Worm (Caenorhabditis elegans): ENCODE results near the gene Y59A8B.24.
"Not testable (repeated sequence)": the region's sequence is repeated elsewhere in the genome, so short reads cannot be mapped to it uniquely, and the experiment has no call there.

DNA sequence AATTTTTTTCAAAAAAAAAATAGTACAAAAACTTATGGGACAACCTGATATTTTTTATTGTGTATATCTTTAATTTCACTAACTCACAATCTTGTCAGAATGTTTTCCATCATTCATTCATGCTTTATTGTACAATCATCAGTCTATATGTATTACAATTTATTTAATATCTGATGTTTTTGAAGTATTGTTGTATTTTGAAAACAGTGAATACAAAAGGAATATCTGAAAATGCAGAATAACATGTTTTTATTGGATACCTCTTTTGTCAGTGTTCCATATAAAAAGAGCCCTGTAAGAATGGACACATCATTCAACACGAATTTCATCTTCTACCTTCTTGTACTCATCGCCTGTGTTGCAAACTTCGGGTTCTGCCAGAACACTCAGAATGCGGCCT is 47.9 kb upstream of the Y59A8B.24 start, which contains the start of gene C06H5.14:
- TF ChIP-seq fkh-10 (GFP tag; optimal IDR thresholded peaks at IDR 0.05); vab-15 (tag; optimal IDR thresholded peaks at IDR 0.05); alr-1 (tag; optimal IDR thresholded peaks at IDR 0.05; ENCODE audit: borderline replicate concordance); rnt-1 (tag; optimal IDR thresholded peaks at IDR 0.05); ama-1 (optimal IDR thresholded peaks at IDR 0.05); ces-1 (GFP tag; optimal IDR thresholded peaks at IDR 0.05); dpl-1 (GFP tag; optimal IDR thresholded peaks at IDR 0.05); lin-13 (GFP tag; optimal IDR thresholded peaks at IDR 0.05): not testable (repeated sequence)

Data from whole organism, L1 larva.